1 worm cellular context compared by ENCODE assay signal in the genomic region with DNA sequence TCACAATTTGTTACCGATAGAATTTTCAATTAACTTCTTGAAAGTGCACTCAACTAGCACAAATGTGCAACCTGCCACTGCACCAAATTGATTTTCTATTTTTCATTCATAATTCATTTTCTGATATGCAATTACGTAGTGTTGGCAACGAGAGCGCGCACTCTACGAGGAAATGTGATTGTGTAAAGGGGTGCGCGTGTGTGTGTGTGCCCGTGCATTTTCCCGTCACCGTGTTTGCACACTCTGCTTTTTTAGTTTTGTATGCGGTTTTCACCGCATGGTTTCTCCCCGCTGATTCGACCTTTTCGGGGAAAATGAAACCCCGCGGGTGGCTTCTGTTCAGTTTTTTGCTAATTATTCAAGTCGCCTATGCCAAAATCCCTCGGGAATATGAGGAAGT.
TF ChIP-seq lines count a peak whose summit lies in the region.

Gene T07F12.2, plus strand, starts transcription at position 87 of the 400 bp plus-strand sequence.

TF ChIP-seq in whole organism, L1 larva, 84 proteins besides CTCF, POLR2A, EP300 and RAD21 (continued from another document):
- TF ChIP-seq ztf-4 (tag; optimal IDR thresholded peaks at IDR 0.05; lab: Kevin White, UChicago), result no peak
- TF ChIP-seq sox-4 (tag; optimal IDR thresholded peaks at IDR 0.05; lab: Kevin White, UChicago), result no peak
